Worm (Caenorhabditis elegans) whole organism, midembryonic: ENCODE data around the gene tif-1A.

Source experiments
- T22C8.4 ChIP-seq: fragments of 200-800 bp; sonication (Bioruptor generic); IDR thresholded peaks from 2 replicates; pipeline ENCODE4 v1.3.6; 2022; ENCODE audit warnings: missing genetic modification characterization, missing compliant biosample characterization
- cog-1 ChIP-seq: sonication (generic microtip); optimal IDR thresholded peaks from 2 replicates; lab custom pipeline; 2016; ENCODE audit warnings: missing genetic modification characterization, missing compliant biosample characterization
- flt-1 ChIP-seq: fragments of 200-800 bp; sonication (Bioruptor generic); IDR thresholded peaks from 2 replicates; pipeline ENCODE4 v1.3.6; 2022; ENCODE audit warnings: missing genetic modification characterization, missing compliant biosample characterization
- klf-2 ChIP-seq: fragments of 200-800 bp; sonication (Bioruptor generic); conservative IDR thresholded peaks from 2 replicates; pipeline ENCODE4 v1.3.6; 2022; ENCODE audit warnings: missing genetic modification reagents, missing genetic modification characterization, missing compliant biosample characterization
- med-1 ChIP-seq: sonication (generic microtip); optimal IDR thresholded peaks from 2 replicates; lab custom pipeline; 2017; ENCODE audit warnings: missing genetic modification characterization, mild to moderate bottlenecking, missing compliant biosample characterization, antibody characterized with exemption, missing genetic modification reagents; ENCODE audit not compliant: insufficient read depth
- ref-1 ChIP-seq: fragments of 200-800 bp; sonication (Bioruptor generic); conservative IDR thresholded peaks from 2 replicates; pipeline ENCODE4 v1.3.6; 2022; ENCODE audit warnings: missing genetic modification reagents, missing genetic modification characterization, missing compliant biosample characterization
- tab-1 ChIP-seq: fragments of 200-800 bp; sonication (Bioruptor generic); IDR thresholded peaks from 2 replicates; pipeline ENCODE4 v1.3.6; 2022; ENCODE audit warnings: missing genetic modification characterization, missing compliant biosample characterization
- ztf-23 ChIP-seq: fragments of 200-800 bp; sonication (Bioruptor generic); IDR thresholded peaks from 2 replicates; pipeline ENCODE4 v1.3.6; 2022; ENCODE audit warnings: missing genetic modification reagents, missing genetic modification characterization, missing compliant biosample characterization
- ztf-29 ChIP-seq: fragments of 200-800 bp; sonication (Bioruptor generic); IDR thresholded peaks from 2 replicates; pipeline ENCODE4 v1.3.6; 2022; ENCODE audit warnings: missing genetic modification reagents, missing genetic modification characterization, missing compliant biosample characterization

Gene tif-1A

ce11 chrIII:3959987-3960386 lies 43.9 kb downstream of the tif-1A start, which contains the start of gene R10E9.3:
Gene R10E9.3 (plus strand): TSS chrIII:3960221.
- TF ChIP-seq ref-1 (GFP tag; lab: Robert Waterston, UW) (no peak), T22C8.4 (GFP tag; lab: Robert Waterston, UW) (no peak), flt-1 (GFP tag; lab: Robert Waterston, UW) (no peak), klf-2 (GFP tag; lab: Robert Waterston, UW) (no peak), cog-1 (tag; lab: Kevin White, UChicago) (no peak), med-1 (no peak), ztf-23 (GFP tag; lab: Robert Waterston, UW) (no peak), ztf-29 (GFP tag; lab: Robert Waterston, UW) (no peak), tab-1 (GFP tag; lab: Robert Waterston, UW) (no peak)

ce11 chrIII:3959206-3959605 lies 44.7 kb downstream of the tif-1A start:
- TF ChIP-seq ztf-23 (GFP tag; lab: Robert Waterston, UW) (no peak), med-1 (no peak), klf-2 (GFP tag; lab: Robert Waterston, UW) (no peak), tab-1 (GFP tag; lab: Robert Waterston, UW) (no peak), ztf-29 (GFP tag; lab: Robert Waterston, UW) (no peak), ref-1 (GFP tag; lab: Robert Waterston, UW) (no peak), cog-1 (tag; lab: Kevin White, UChicago) (no peak), flt-1 (GFP tag; lab: Robert Waterston, UW) (no peak), T22C8.4 (GFP tag; lab: Robert Waterston, UW) (no peak)

- TF ChIP-seq tab-1 (GFP tag; lab: Robert Waterston, UW), result no peak
- TF ChIP-seq ref-1 (GFP tag; lab: Robert Waterston, UW), result no peak
- TF ChIP-seq klf-2 (GFP tag; lab: Robert Waterston, UW), result no peak
- no peak for TF ChIP-seq cog-1 (tag; lab: Kevin White, UChicago)
- TF ChIP-seq med-1, result no peak
- TF ChIP-seq ztf-23 (GFP tag; lab: Robert Waterston, UW), result no peak
- TF ChIP-seq ztf-29 (GFP tag; lab: Robert Waterston, UW), result no peak
- no peak for TF ChIP-seq flt-1 (GFP tag; lab: Robert Waterston, UW)
- TF ChIP-seq T22C8.4 (GFP tag; lab: Robert Waterston, UW), result no peak
These were observed 46.1 kb downstream of the tif-1A start for ce11 chrIII:3957850-3958249.

- TF ChIP-seq ztf-23 (GFP tag; lab: Robert Waterston, UW) (no peak), flt-1 (GFP tag; lab: Robert Waterston, UW) (no peak), T22C8.4 (GFP tag; lab: Robert Waterston, UW) (no peak), klf-2 (GFP tag; lab: Robert Waterston, UW) (no peak), cog-1 (tag; lab: Kevin White, UChicago) (no peak), ref-1 (GFP tag; lab: Robert Waterston, UW) (no peak), tab-1 (GFP tag; lab: Robert Waterston, UW) (no peak), med-1 (no peak), ztf-29 (GFP tag; lab: Robert Waterston, UW) (no peak)
These were observed 46.7 kb downstream of the tif-1A start for ce11 chrIII:3957119-3957739.

ce11 chrIII:3956293-3956692 lies 47.6 kb downstream of the tif-1A start, which contains the start of gene F37A8.5:
Gene F37A8.5 (plus strand): TSS chrIII:3956624.
- TF ChIP-seq cog-1 (tag; lab: Kevin White, UChicago), result no peak
- TF ChIP-seq T22C8.4 (GFP tag; lab: Robert Waterston, UW), result no peak
- no peak for TF ChIP-seq ref-1 (GFP tag; lab: Robert Waterston, UW)
- no peak for TF ChIP-seq ztf-23 (GFP tag; lab: Robert Waterston, UW)
- TF ChIP-seq med-1, result no peak
- no peak for TF ChIP-seq tab-1 (GFP tag; lab: Robert Waterston, UW)
- TF ChIP-seq klf-2 (GFP tag; lab: Robert Waterston, UW), result no peak
- TF ChIP-seq ztf-29 (GFP tag; lab: Robert Waterston, UW), result no peak
- TF ChIP-seq flt-1 (GFP tag; lab: Robert Waterston, UW), result no peak

ce11 chrIII:3955674-3956073 lies 48.2 kb downstream of the tif-1A start:
- no peak for TF ChIP-seq ztf-23 (GFP tag; lab: Robert Waterston, UW)
- no peak for TF ChIP-seq ztf-29 (GFP tag; lab: Robert Waterston, UW)
- TF ChIP-seq med-1, result no peak
- no peak for TF ChIP-seq tab-1 (GFP tag; lab: Robert Waterston, UW)
- TF ChIP-seq klf-2 (GFP tag; lab: Robert Waterston, UW), result no peak
- TF ChIP-seq ref-1 (GFP tag; lab: Robert Waterston, UW), result no peak
- no peak for TF ChIP-seq flt-1 (GFP tag; lab: Robert Waterston, UW)
- TF ChIP-seq cog-1 (tag; lab: Kevin White, UChicago), result no peak
- TF ChIP-seq T22C8.4 (GFP tag; lab: Robert Waterston, UW), result no peak

ce11 chrIII:3954828-3955227 lies 49.1 kb downstream of the tif-1A start:
- TF ChIP-seq ref-1 (GFP tag; lab: Robert Waterston, UW), result no peak
- TF ChIP-seq ztf-23 (GFP tag; lab: Robert Waterston, UW), result no peak
- TF ChIP-seq med-1, result no peak
- no peak for TF ChIP-seq cog-1 (tag; lab: Kevin White, UChicago)
- no peak for TF ChIP-seq T22C8.4 (GFP tag; lab: Robert Waterston, UW)
- no peak for TF ChIP-seq tab-1 (GFP tag; lab: Robert Waterston, UW)
- TF ChIP-seq ztf-29 (GFP tag; lab: Robert Waterston, UW), result no peak
- TF ChIP-seq flt-1 (GFP tag; lab: Robert Waterston, UW), result no peak
- no peak for TF ChIP-seq klf-2 (GFP tag; lab: Robert Waterston, UW)

ce11 chrIII:3954220-3954619 lies 49.7 kb downstream of the tif-1A start:
- TF ChIP-seq med-1, result no peak
- no peak for TF ChIP-seq tab-1 (GFP tag; lab: Robert Waterston, UW)
- TF ChIP-seq klf-2 (GFP tag; lab: Robert Waterston, UW), result no peak
- no peak for TF ChIP-seq T22C8.4 (GFP tag; lab: Robert Waterston, UW)
- no peak for TF ChIP-seq ztf-23 (GFP tag; lab: Robert Waterston, UW)
- TF ChIP-seq ztf-29 (GFP tag; lab: Robert Waterston, UW), result no peak
- no peak for TF ChIP-seq flt-1 (GFP tag; lab: Robert Waterston, UW)
- TF ChIP-seq cog-1 (tag; lab: Kevin White, UChicago), result no peak
- no peak for TF ChIP-seq ref-1 (GFP tag; lab: Robert Waterston, UW)

- TF ChIP-seq klf-2 (GFP tag; lab: Robert Waterston, UW) (no peak), ztf-29 (GFP tag; lab: Robert Waterston, UW) (no peak), T22C8.4 (GFP tag; lab: Robert Waterston, UW) (no peak), ref-1 (GFP tag; lab: Robert Waterston, UW) (no peak), med-1 (no peak), ztf-23 (GFP tag; lab: Robert Waterston, UW) (no peak), tab-1 (GFP tag; lab: Robert Waterston, UW) (no peak), flt-1 (GFP tag; lab: Robert Waterston, UW) (no peak), cog-1 (tag; lab: Kevin White, UChicago) (no peak)
These were observed 50.7 kb downstream of the tif-1A start for ce11 chrIII:3953235-3953634.
